Worm (Caenorhabditis elegans) whole organism, midembryonic: ENCODE results near the gene C43H6.6.

Experiments used
- T22C8.4 ChIP-seq: fragments of 200-800 bp; sonication (Bioruptor generic); IDR thresholded peaks from 2 replicates; pipeline ENCODE4 v1.3.6; 2022; ENCODE audit warnings: missing genetic modification characterization, missing compliant biosample characterization
- cog-1 ChIP-seq: sonication (generic microtip); optimal IDR thresholded peaks from 2 replicates; lab custom pipeline; 2016; ENCODE audit warnings: missing genetic modification characterization, missing compliant biosample characterization
- flt-1 ChIP-seq: fragments of 200-800 bp; sonication (Bioruptor generic); IDR thresholded peaks from 2 replicates; pipeline ENCODE4 v1.3.6; 2022; ENCODE audit warnings: missing genetic modification characterization, missing compliant biosample characterization
- klf-2 ChIP-seq: fragments of 200-800 bp; sonication (Bioruptor generic); conservative IDR thresholded peaks from 2 replicates; pipeline ENCODE4 v1.3.6; 2022; ENCODE audit warnings: missing genetic modification reagents, missing genetic modification characterization, missing compliant biosample characterization
- med-1 ChIP-seq: sonication (generic microtip); optimal IDR thresholded peaks from 2 replicates; lab custom pipeline; 2017; ENCODE audit warnings: missing genetic modification characterization, mild to moderate bottlenecking, missing compliant biosample characterization, antibody characterized with exemption, missing genetic modification reagents; ENCODE audit not compliant: insufficient read depth
- ref-1 ChIP-seq: fragments of 200-800 bp; sonication (Bioruptor generic); conservative IDR thresholded peaks from 2 replicates; pipeline ENCODE4 v1.3.6; 2022; ENCODE audit warnings: missing genetic modification reagents, missing genetic modification characterization, missing compliant biosample characterization
- tab-1 ChIP-seq: fragments of 200-800 bp; sonication (Bioruptor generic); IDR thresholded peaks from 2 replicates; pipeline ENCODE4 v1.3.6; 2022; ENCODE audit warnings: missing genetic modification characterization, missing compliant biosample characterization
- ztf-23 ChIP-seq: fragments of 200-800 bp; sonication (Bioruptor generic); IDR thresholded peaks from 2 replicates; pipeline ENCODE4 v1.3.6; 2022; ENCODE audit warnings: missing genetic modification reagents, missing genetic modification characterization, missing compliant biosample characterization
- ztf-29 ChIP-seq: fragments of 200-800 bp; sonication (Bioruptor generic); IDR thresholded peaks from 2 replicates; pipeline ENCODE4 v1.3.6; 2022; ENCODE audit warnings: missing genetic modification reagents, missing genetic modification characterization, missing compliant biosample characterization

Gene C43H6.6

ce11 chrX:2394983-2395382 is at the start of gene C43H6.6:
Gene C43H6.6, plus strand, starts transcription at chrX:2395283.
- no peak for TF ChIP-seq klf-2
- no peak for TF ChIP-seq cog-1 (tag; lab: Kevin White, UChicago)
- no peak for TF ChIP-seq ztf-29 (GFP tag; lab: Robert Waterston, UW)
- TF ChIP-seq ztf-23 (GFP tag; lab: Robert Waterston, UW) = no peak
- no peak for TF ChIP-seq med-1 (GFP tag; lab: Kevin White, UChicago)
- no peak for TF ChIP-seq ref-1 (GFP tag; lab: Robert Waterston, UW)
- no peak for TF ChIP-seq flt-1 (GFP tag; lab: Robert Waterston, UW)
- no peak for TF ChIP-seq tab-1 (GFP tag; lab: Robert Waterston, UW)
- no peak for TF ChIP-seq T22C8.4

- TF ChIP-seq ztf-29 (GFP tag; lab: Robert Waterston, UW) (no peak), cog-1 (tag; lab: Kevin White, UChicago) (no peak), ztf-23 (GFP tag; lab: Robert Waterston, UW) (no peak), tab-1 (GFP tag; lab: Robert Waterston, UW) (no peak)
Observed at ce11 chrX:2347962-2348361, 47.1 kb upstream of the C43H6.6 start.

DNA sequence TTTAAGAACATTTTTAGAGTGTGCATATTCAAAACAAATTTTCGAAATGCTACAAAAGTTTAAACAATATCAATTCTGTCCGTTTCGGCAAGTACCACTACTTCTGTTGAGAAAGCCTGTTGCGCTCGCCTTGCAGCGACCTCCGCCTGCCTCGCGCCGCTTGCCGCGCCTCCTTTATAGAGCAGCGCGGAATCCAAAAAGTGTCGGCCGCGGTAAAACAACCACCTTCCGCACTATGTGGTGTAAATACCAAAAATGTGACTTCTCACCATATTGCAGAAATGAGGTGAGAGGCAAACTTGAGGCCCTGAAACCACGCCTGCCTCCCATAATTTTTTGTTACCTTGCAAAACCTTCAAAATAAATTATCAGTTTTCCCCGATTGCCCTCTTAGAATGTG is 42.2 kb upstream of the C43H6.6 start:
- TF ChIP-seq klf-2 (no peak), cog-1 (tag; lab: Kevin White, UChicago) (no peak), T22C8.4 (no peak), flt-1 (GFP tag; lab: Robert Waterston, UW) (no peak), ref-1 (GFP tag; lab: Robert Waterston, UW) (no peak), med-1 (GFP tag; lab: Kevin White, UChicago) (no peak), ztf-29 (GFP tag; lab: Robert Waterston, UW) (no peak), ztf-23 (GFP tag; lab: Robert Waterston, UW) (no peak), tab-1 (GFP tag; lab: Robert Waterston, UW) (no peak)

DNA sequence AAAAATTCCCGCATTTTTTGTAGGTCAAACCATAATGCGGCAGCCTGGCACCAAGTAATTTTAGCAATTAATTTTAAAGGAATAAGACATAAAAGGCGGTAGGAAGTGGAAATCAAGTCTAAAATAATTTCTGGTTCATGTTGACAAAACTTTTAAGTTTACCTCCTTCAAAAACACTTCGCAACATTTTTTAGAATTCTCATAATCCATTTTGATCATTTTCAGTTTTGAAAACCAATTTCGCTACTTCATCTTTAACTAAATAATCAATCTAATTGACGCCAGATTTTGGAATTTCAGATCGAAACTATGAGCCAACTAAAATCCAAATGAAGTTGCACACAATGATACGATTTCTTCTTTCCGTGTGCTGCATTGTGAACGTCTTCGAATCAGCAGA is 35.3 kb upstream of the C43H6.6 start, which contains the start of gene lgc-40:
lgc-40 (plus strand) TSS at position 301 of the 400 bp plus-strand sequence.
- TF ChIP-seq T22C8.4 (no peak), klf-2 (no peak), med-1 (GFP tag; lab: Kevin White, UChicago) (no peak), tab-1 (GFP tag; lab: Robert Waterston, UW) (no peak), ztf-23 (GFP tag; lab: Robert Waterston, UW) (no peak), ztf-29 (GFP tag; lab: Robert Waterston, UW) (no peak), flt-1 (GFP tag; lab: Robert Waterston, UW) (no peak), ref-1 (GFP tag; lab: Robert Waterston, UW) (no peak), cog-1 (tag; lab: Kevin White, UChicago) (no peak)

DNA sequence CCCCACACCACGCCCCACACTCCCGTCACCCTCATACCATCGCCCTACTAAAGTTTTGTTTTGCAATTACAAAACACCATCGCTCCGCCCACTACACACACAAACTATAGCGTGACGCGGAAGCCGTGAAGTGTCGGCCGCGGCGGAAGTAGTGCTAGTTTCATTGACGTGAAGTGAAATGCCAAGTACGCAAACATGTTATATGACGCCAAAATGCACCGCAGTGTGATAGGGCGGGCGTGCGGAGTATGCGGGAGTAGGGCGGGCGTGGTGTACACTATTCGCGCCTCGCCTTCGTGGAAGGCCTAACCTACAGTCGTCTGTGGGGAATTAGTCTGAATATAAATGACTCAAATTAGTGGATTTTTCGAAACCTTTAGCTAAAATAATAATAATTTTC is 32.2 kb upstream of the C43H6.6 start:
- TF ChIP-seq ztf-29 (GFP tag; lab: Robert Waterston, UW) = no peak
- TF ChIP-seq ref-1 (GFP tag; lab: Robert Waterston, UW) = no peak
- 0 out of 2 replicates have a peak, but pooled peaks have one; percentile 15 for TF ChIP-seq flt-1 (GFP tag; lab: Robert Waterston, UW)
- TF ChIP-seq cog-1 (tag; lab: Kevin White, UChicago) = no peak

DNA sequence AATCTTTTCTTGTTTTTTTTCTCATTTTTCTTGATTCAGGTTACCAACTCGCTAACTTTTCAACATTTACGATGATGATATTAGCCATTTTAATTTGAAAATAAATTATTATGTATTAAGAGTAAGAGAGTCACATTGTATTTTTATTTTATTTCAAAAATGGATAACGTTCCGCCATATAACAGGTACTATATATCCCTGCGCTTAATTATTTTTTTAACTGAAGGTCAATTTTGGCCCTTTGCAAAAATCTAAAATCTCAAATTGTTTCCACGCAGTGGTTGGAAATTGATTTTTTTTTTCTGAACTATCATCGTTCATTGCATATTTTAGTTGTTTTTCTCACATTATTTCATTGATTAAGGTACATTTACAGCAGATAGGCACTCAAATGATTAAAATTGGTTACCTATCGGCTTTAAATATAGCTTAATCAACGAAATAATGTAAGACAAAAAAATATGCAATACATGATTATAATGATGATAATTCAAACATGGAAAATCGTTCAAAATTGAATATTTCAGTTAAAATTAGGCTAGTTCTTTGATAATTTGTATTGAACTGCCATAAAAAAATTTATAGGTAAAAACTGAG is 30.3 kb upstream of the C43H6.6 start:
- TF ChIP-seq flt-1 (GFP tag; lab: Robert Waterston, UW) (no peak), ref-1 (GFP tag; lab: Robert Waterston, UW) (no peak), tab-1 (GFP tag; lab: Robert Waterston, UW) (no peak), ztf-29 (GFP tag; lab: Robert Waterston, UW) (no peak), klf-2 (no peak), T22C8.4 (no peak), med-1 (GFP tag; lab: Kevin White, UChicago) (no peak), cog-1 (tag; lab: Kevin White, UChicago) (no peak), ztf-23 (GFP tag; lab: Robert Waterston, UW) (no peak)

- TF ChIP-seq ref-1 (GFP tag; lab: Robert Waterston, UW) = no peak
Observed at ce11 chrX:2365890-2366289, 29.2 kb upstream of the C43H6.6 start, which contains the start of gene T24D8.6. Gene T24D8.6, minus strand, starts transcription at chrX:2365990.

DNA sequence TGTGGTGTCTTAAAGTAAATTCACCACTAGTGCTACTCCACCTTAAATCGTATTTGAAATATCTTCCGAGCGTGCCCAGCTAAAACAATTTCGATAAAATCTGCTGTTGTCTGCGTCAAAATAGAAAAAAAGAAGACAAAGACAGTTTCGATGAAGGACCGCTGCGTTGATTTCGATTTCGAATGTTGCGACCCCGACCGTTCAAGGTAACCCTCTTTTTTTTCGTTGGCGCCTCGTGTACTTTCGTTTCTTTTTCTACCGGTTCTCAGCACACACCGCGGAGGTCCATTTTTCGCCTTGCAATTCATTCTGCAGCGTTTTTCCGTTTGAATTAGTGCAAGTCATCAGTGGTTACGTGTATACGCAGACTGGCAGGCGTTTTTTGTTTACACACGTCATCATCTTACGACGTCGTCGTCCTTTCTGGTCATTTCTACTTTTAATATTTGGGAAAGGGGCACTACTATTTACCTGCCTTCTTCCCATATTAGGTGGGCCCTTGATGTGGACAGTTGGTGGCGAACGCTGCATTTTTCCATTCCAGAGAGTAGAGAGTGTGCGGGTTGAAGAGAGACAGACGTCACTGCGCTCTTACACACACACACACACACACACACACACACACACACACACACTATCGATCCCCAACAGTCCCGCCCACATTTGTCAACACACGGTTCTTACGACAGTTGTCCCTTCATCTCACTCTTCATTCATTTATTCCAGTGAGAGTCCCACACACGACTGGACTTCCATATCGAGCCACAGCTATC is 26.9 kb upstream of the C43H6.6 start:
- TF ChIP-seq tab-1 (GFP tag; lab: Robert Waterston, UW) (no peak), ref-1 (GFP tag; lab: Robert Waterston, UW) (no peak), ztf-23 (GFP tag; lab: Robert Waterston, UW) (no peak), ztf-29 (GFP tag; lab: Robert Waterston, UW) (no peak), flt-1 (GFP tag; lab: Robert Waterston, UW) (no peak), T22C8.4 (peak; percentile 17; the same call in 1 of the 2 replicates), cog-1 (tag; lab: Kevin White, UChicago) (peak; percentile 8), med-1 (GFP tag; lab: Kevin White, UChicago) (no peak), klf-2 (no peak)

DNA sequence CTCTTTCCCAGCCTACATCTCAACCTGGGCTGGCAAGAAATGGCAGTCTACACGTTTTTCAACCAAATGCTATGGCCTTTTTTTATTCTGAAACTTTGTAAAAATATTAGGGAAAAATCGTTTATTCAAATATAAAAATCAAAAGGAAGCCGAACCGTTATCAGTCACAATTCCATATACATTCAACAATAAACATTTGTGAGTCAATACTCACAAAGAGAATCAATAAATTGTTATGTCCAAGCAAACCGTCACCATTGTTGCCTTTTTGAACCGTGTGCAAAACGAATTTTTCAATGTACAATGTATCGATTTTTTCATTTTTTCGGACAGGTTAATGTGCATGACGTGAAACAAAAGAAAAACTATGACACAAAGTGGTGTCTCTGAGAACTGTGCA is 26.0 kb upstream of the C43H6.6 start:
- no peak for TF ChIP-seq ztf-29 (GFP tag; lab: Robert Waterston, UW)
- TF ChIP-seq cog-1 (tag; lab: Kevin White, UChicago) = no peak

ce11 chrX:2370655-2371054 is 24.4 kb upstream of the C43H6.6 start:
- TF ChIP-seq cog-1 (tag; lab: Kevin White, UChicago) = no peak
- TF ChIP-seq ztf-29 (GFP tag; lab: Robert Waterston, UW) = no peak
- no peak for TF ChIP-seq ref-1 (GFP tag; lab: Robert Waterston, UW)
- TF ChIP-seq klf-2 = no peak
- TF ChIP-seq flt-1 (GFP tag; lab: Robert Waterston, UW) = no peak
- no peak for TF ChIP-seq ztf-23 (GFP tag; lab: Robert Waterston, UW)
- no peak for TF ChIP-seq med-1 (GFP tag; lab: Kevin White, UChicago)
- TF ChIP-seq T22C8.4 = no peak
- no peak for TF ChIP-seq tab-1 (GFP tag; lab: Robert Waterston, UW)
